Fruit fly (Drosophila melanogaster) whole organism, prepupa: Measurements from ENCODE around the gene dtn.

Experiments
- CG10631 ChIP-seq: fragments of 200-800 bp; sonication (Bioruptor generic); optimal IDR thresholded peaks from 2 replicates; lab custom pipeline; 2016; ENCODE audit warnings: missing biosample characterization, missing genetic modification characterization
- CG10669 ChIP-seq: fragments of 200-800 bp; sonication (Bioruptor generic); optimal IDR thresholded peaks from 3 replicates; lab custom pipeline; 2018; ENCODE audit warnings: missing biosample characterization, mild to moderate bottlenecking, missing genetic modification characterization, moderate library complexity
- CG11294 ChIP-seq: fragments of 200-800 bp; sonication (Bioruptor generic); IDR thresholded peaks from 2 replicates; pipeline ENCODE4 v1.3.6; 2022; ENCODE audit warnings: missing biosample characterization, missing genetic modification characterization
- CG11902 ChIP-seq: fragments of 200-800 bp; sonication (Bioruptor generic); optimal IDR thresholded peaks from 3 replicates; lab custom pipeline; 2016; ENCODE audit warnings: missing biosample characterization, missing genetic modification characterization
- CG15336 ChIP-seq: fragments of 200-800 bp; sonication (Bioruptor generic); IDR thresholded peaks from 2 replicates; pipeline ENCODE4 v1.3.6; 2022; ENCODE audit warnings: missing biosample characterization, missing genetic modification characterization
- CG16779 ChIP-seq: fragments of 200-800 bp; sonication (Bioruptor generic); optimal IDR thresholded peaks from 3 replicates; lab custom pipeline; 2017; ENCODE audit warnings: missing biosample characterization, mild to moderate bottlenecking, missing genetic modification characterization
- CG3032 ChIP-seq: fragments of 200-800 bp; optimal IDR thresholded peaks from 2 replicates; lab custom pipeline; 2019; ENCODE audit warnings: missing biosample characterization, mild to moderate bottlenecking, missing genetic modification characterization, moderate library complexity
- CG31627 ChIP-seq: fragments of 200-800 bp; sonication (Bioruptor generic); optimal IDR thresholded peaks from 3 replicates; lab custom pipeline; 2016; ENCODE audit warnings: missing biosample characterization, missing genetic modification characterization
- CG32006 ChIP-seq: fragments of 200-800 bp; sonication (Bioruptor generic); optimal IDR thresholded peaks from 3 replicates; lab custom pipeline; 2017; ENCODE audit warnings: missing biosample characterization, mild to moderate bottlenecking, missing genetic modification characterization
- CG3919 ChIP-seq: fragments of 200-800 bp; sonication (Bioruptor generic); optimal IDR thresholded peaks from 3 replicates; lab custom pipeline; 2016; ENCODE audit warnings: missing biosample characterization, missing genetic modification characterization
- CG4318 ChIP-seq: fragments of 200-800 bp; sonication (Bioruptor generic); optimal IDR thresholded peaks from 3 replicates; lab custom pipeline; 2017; ENCODE audit warnings: missing biosample characterization, mild to moderate bottlenecking, missing genetic modification characterization
- CG6163 ChIP-seq: fragments of 200-800 bp; sonication (Bioruptor generic); IDR thresholded peaks from 3 replicates; pipeline ENCODE4 v1.3.6; 2022; ENCODE audit warnings: missing biosample characterization, missing genetic modification characterization
- CG6276 ChIP-seq: fragments of 200-800 bp; sonication (Bioruptor generic); optimal IDR thresholded peaks from 2 replicates; lab custom pipeline; 2017; ENCODE audit warnings: missing biosample characterization, mild to moderate bottlenecking, missing genetic modification characterization
- CG6792 ChIP-seq: fragments of 200-800 bp; sonication (Bioruptor generic); optimal IDR thresholded peaks from 3 replicates; lab custom pipeline; 2016; ENCODE audit warnings: missing biosample characterization, missing genetic modification characterization
- CG7368 ChIP-seq: fragments of 200-800 bp; sonication (Bioruptor generic); optimal IDR thresholded peaks from 3 replicates; lab custom pipeline; 2016; ENCODE audit warnings: missing biosample characterization, missing genetic modification characterization
- CG8119 ChIP-seq: fragments of 200-800 bp; sonication (Bioruptor generic); IDR thresholded peaks from 3 replicates; pipeline ENCODE4 v1.3.6; 2022; ENCODE audit warnings: missing biosample characterization, missing genetic modification characterization
- CG8319 ChIP-seq: fragments of 200-800 bp; sonication (Bioruptor generic); optimal IDR thresholded peaks from 3 replicates; lab custom pipeline; 2016; ENCODE audit warnings: missing biosample characterization, missing genetic modification characterization
- CG9139 ChIP-seq: fragments of 200-800 bp; sonication (Bioruptor generic); optimal IDR thresholded peaks from 3 replicates; lab custom pipeline; 2017; ENCODE audit warnings: missing biosample characterization, mild to moderate bottlenecking, missing genetic modification characterization
- Eip75B ChIP-seq: fragments of 200-800 bp; sonication (Bioruptor generic); optimal IDR thresholded peaks from 3 replicates; lab custom pipeline; 2016; ENCODE audit warnings: missing biosample characterization, missing genetic modification characterization
- Eip78C ChIP-seq: fragments of 200-800 bp; sonication (Bioruptor generic); peaks from one replicate; lab custom pipeline; 2016; ENCODE audit warnings: missing biosample characterization, missing genetic modification characterization
- Ets21C ChIP-seq: fragments of 200-800 bp; sonication (Bioruptor generic); optimal IDR thresholded peaks from 3 replicates; lab custom pipeline; 2016; ENCODE audit warnings: missing biosample characterization, missing genetic modification characterization
- Gug ChIP-seq: fragments of 200-800 bp; sonication (Bioruptor generic); IDR thresholded peaks from 2 replicates; pipeline ENCODE4 v1.3.6; 2022; ENCODE audit warnings: missing biosample characterization, missing genetic modification characterization
- Hr38 ChIP-seq: sonication (Bioruptor generic); optimal IDR thresholded peaks from 2 replicates; lab custom pipeline; 2016; ENCODE audit warnings: missing biosample characterization, missing genetic modification characterization
- Hr39 ChIP-seq: fragments of 200-800 bp; sonication (Bioruptor generic); optimal IDR thresholded peaks from 2 replicates; lab custom pipeline; 2016; ENCODE audit warnings: missing biosample characterization, missing genetic modification characterization
- Hr4 ChIP-seq: fragments of 200-800 bp; sonication (Bioruptor generic); optimal IDR thresholded peaks from 3 replicates; lab custom pipeline; 2016; ENCODE audit warnings: missing biosample characterization, missing genetic modification characterization
- Lpt ChIP-seq: fragments of 200-800 bp; sonication (Bioruptor generic); optimal IDR thresholded peaks from 3 replicates; lab custom pipeline; 2016; ENCODE audit warnings: missing biosample characterization, missing genetic modification characterization
- Met ChIP-seq: fragments of 200-800 bp; sonication (Bioruptor generic); optimal IDR thresholded peaks from 3 replicates; lab custom pipeline; 2016; ENCODE audit warnings: missing biosample characterization, missing genetic modification characterization
- OdsH ChIP-seq: fragments of 200-800 bp; sonication (Bioruptor generic); optimal IDR thresholded peaks from 3 replicates; lab custom pipeline; 2016; ENCODE audit warnings: missing biosample characterization, missing genetic modification characterization
- Sox102F ChIP-seq: fragments of 200-800 bp; sonication (Bioruptor generic); optimal IDR thresholded peaks from 2 replicates; lab custom pipeline; 2016; ENCODE audit warnings: missing biosample characterization, mild to moderate bottlenecking, missing genetic modification characterization
- Sox14 ChIP-seq: fragments of 200-800 bp; sonication (Bioruptor generic); optimal IDR thresholded peaks from 3 replicates; lab custom pipeline; 2016; ENCODE audit warnings: missing biosample characterization, missing genetic modification characterization
- Sox15 ChIP-seq: fragments of 200-800 bp; sonication (Bioruptor generic); optimal IDR thresholded peaks from 3 replicates; lab custom pipeline; 2016; ENCODE audit warnings: missing biosample characterization, missing genetic modification characterization
- achi ChIP-seq: fragments of 200-800 bp; sonication (Bioruptor generic); optimal IDR thresholded peaks from 3 replicates; lab custom pipeline; 2016; ENCODE audit warnings: missing biosample characterization, missing genetic modification characterization
- cyc ChIP-seq: fragments of 200-800 bp; sonication (Bioruptor generic); optimal IDR thresholded peaks from 3 replicates; lab custom pipeline; 2016; ENCODE audit warnings: missing biosample characterization, missing genetic modification characterization
- dac ChIP-seq: fragments of 200-800 bp; sonication (Bioruptor generic); optimal IDR thresholded peaks from 2 replicates; lab custom pipeline; 2017; ENCODE audit warnings: missing biosample characterization, mild to moderate bottlenecking, missing genetic modification characterization
- eg ChIP-seq: fragments of 200-800 bp; sonication (Bioruptor generic); IDR thresholded peaks from 3 replicates; pipeline ENCODE4 v1.3.6; 2022; ENCODE audit warnings: missing biosample characterization, missing genetic modification characterization
- esn ChIP-seq: fragments of 200-800 bp; sonication (Bioruptor generic); optimal IDR thresholded peaks from 2 replicates; lab custom pipeline; 2016; ENCODE audit warnings: missing biosample characterization, mild to moderate bottlenecking, missing genetic modification characterization, moderate library complexity
- fd85E ChIP-seq: fragments of 200-800 bp; sonication (Bioruptor generic); optimal IDR thresholded peaks from 3 replicates; lab custom pipeline; 2016; ENCODE audit warnings: missing biosample characterization, missing genetic modification characterization
- fkh ChIP-seq: fragments of 200-800 bp; sonication (Bioruptor generic); optimal IDR thresholded peaks from 3 replicates; lab custom pipeline; 2017; ENCODE audit warnings: missing biosample characterization, mild to moderate bottlenecking, missing genetic modification characterization, moderate library complexity
- lz ChIP-seq: fragments of 200-800 bp; sonication (Bioruptor generic); optimal IDR thresholded peaks from 3 replicates; lab custom pipeline; 2016; ENCODE audit warnings: missing biosample characterization, missing genetic modification characterization
- net ChIP-seq: fragments of 200-800 bp; sonication (Bioruptor generic); optimal IDR thresholded peaks from 3 replicates; lab custom pipeline; 2016; ENCODE audit warnings: missing biosample characterization, missing genetic modification characterization
- pdm3 ChIP-seq: fragments of 200-800 bp; sonication (Bioruptor generic); optimal IDR thresholded peaks from 3 replicates; lab custom pipeline; 2016; ENCODE audit warnings: missing biosample characterization, missing genetic modification characterization
- spab ChIP-seq: fragments of 200-800 bp; sonication (Bioruptor generic); optimal IDR thresholded peaks from 2 replicates; lab custom pipeline; 2017; ENCODE audit warnings: missing biosample characterization, mild to moderate bottlenecking, missing genetic modification characterization, missing genetic modification reagents
- ss ChIP-seq, 2 experiments: fragments of 200-800 bp; sonication (Bioruptor generic); optimal IDR thresholded peaks; 2 replicates in 1 of 2; 3 replicates in 1 of 2; lab custom pipeline; 2017 to 2018; ENCODE audit warnings: mild to moderate bottlenecking in 2 of 2, missing biosample characterization in 2 of 2, missing genetic modification characterization in 2 of 2, moderate library complexity in 1 of 2
- svp ChIP-seq: fragments of 200-800 bp; sonication (Bioruptor generic); peaks from one replicate; lab custom pipeline; 2016; ENCODE audit warnings: missing biosample characterization, missing genetic modification characterization
- topi ChIP-seq: fragments of 200-800 bp; sonication (Bioruptor generic); optimal IDR thresholded peaks from 3 replicates; lab custom pipeline; 2016; ENCODE audit warnings: missing biosample characterization, missing genetic modification characterization
- vri ChIP-seq: fragments of 200-800 bp; sonication (Bioruptor generic); optimal IDR thresholded peaks from 3 replicates; lab custom pipeline; 2016; ENCODE audit warnings: missing biosample characterization, mild to moderate bottlenecking, missing genetic modification characterization

Gene dtn

DNA sequence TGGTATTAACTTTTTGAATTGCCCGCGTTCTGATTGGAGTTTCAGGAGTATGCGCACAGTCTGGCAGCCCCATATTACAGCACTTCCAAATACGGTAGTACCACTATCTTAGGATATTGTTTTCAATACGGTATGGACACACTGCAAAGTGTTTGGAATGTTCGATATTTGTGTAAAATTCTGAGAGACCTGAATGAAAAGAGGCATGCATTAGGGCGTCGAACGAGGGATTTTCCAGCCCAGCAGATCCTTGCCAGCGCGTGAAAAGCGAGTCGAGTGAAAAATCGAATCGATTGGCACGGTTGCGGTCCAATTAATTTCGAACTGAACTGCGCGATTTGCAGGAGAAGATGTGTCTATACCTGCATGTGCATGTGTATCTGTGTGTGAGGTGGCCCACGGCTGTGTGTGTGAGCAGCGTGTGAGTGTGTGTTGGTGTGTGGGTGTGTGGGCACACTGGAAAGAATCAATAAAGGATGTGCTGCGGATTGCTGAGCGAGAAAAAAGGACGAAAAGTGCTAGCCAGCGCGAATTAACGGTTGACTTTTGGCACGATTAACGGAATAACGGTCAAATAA, at the start of gene dtn:
TSS of gene dtn (plus strand) at position 176 of the 578 bp plus-strand sequence.
- no peak for TF ChIP-seq CG16779 (tag; lab: Kevin White, UChicago)
- TF ChIP-seq CG8119 = peak; percentile 17; the same call in 1 of the 3 replicates

DNA sequence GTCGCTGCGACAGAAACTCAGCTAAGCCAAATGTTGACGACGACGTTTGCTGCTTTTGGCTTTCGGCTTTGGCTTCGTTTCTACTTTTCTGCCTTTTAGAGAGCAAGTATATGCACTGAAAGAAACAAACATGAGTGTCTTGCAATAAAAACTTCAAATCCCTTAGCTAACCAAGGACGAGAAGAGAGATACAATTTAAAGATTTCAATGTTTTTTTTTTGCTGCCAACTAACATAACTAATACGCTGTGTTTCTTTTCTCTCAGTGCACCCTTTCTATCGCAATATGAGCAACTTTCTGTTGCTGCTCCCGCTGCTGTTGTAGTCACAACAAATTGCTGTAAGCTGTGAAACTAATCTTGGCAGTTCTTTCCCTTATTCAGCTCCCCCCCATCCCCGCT, 46.0 kb upstream of the dtn start:
- TF ChIP-seq CG11294 (GFP tag; lab: Robert Waterston, UW) (peak; percentile 28; the same call in 1 of the 2 replicates), Eip78C (GFP tag; lab: Kevin White, UChicago) (peak; percentile 29), CG4318 (GFP tag; lab: Kevin White, UChicago) (no peak), CG8319 (GFP tag; lab: Kevin White, UChicago) (no peak), Sox15 (no peak), CG15336 (GFP tag; lab: Robert Waterston, UW) (0 out of 2 replicates have a peak, but pooled peaks have one; percentile 22), OdsH (GFP tag; lab: Kevin White, UChicago) (peak; percentile 9), esn (GFP tag; lab: Kevin White, UChicago) (no peak), CG9139 (GFP tag; lab: Kevin White, UChicago) (no peak), Eip75B (GFP tag; lab: Kevin White, UChicago) (no peak), vri (no peak), topi (GFP tag; lab: Kevin White, UChicago) (no peak), Ets21C (no peak), CG10631 (GFP tag; lab: Kevin White, UChicago) (peak; percentile 2), Hr39 (GFP tag; lab: Kevin White, UChicago) (peak; percentile 4), Sox102F (GFP tag; lab: Kevin White, UChicago) (no peak), Hr4 (GFP tag; lab: Kevin White, UChicago) (peak; percentile 34), CG10669 (GFP tag; lab: Kevin White, UChicago) (peak; percentile 8), CG3919 (GFP tag; lab: Kevin White, UChicago) (peak; percentile 18), Hr38 (GFP tag; lab: Kevin White, UChicago) (no peak), cyc (GFP tag; lab: Kevin White, UChicago) (no peak), spab (no peak), lz (GFP tag; lab: Kevin White, UChicago) (no peak), net (GFP tag; lab: Kevin White, UChicago) (no peak), CG31627 (peak; percentile 7), CG6163 (peak; percentile 54; the same call in 1 of the 3 replicates), ss (GFP tag; optimal IDR thresholded peaks at IDR 0.05; lab: Kevin White, UChicago) (no peak), CG8119 (no peak), Gug (GFP tag; lab: Robert Waterston, UW) (peak; percentile 45), fd85E (GFP tag; lab: Kevin White, UChicago) (no peak), CG32006 (peak; percentile 18), achi (no peak), CG3032 (tag; lab: Kevin White, UChicago) (no peak), pdm3 (GFP tag; lab: Kevin White, UChicago) (peak; percentile 17), CG6792 (GFP tag; lab: Kevin White, UChicago) (no peak), eg (peak; percentile 54; the same call in 1 of the 3 replicates), svp (GFP tag; lab: Kevin White, UChicago) (peak; percentile 50), CG6276 (GFP tag; lab: Kevin White, UChicago) (no peak)

DNA sequence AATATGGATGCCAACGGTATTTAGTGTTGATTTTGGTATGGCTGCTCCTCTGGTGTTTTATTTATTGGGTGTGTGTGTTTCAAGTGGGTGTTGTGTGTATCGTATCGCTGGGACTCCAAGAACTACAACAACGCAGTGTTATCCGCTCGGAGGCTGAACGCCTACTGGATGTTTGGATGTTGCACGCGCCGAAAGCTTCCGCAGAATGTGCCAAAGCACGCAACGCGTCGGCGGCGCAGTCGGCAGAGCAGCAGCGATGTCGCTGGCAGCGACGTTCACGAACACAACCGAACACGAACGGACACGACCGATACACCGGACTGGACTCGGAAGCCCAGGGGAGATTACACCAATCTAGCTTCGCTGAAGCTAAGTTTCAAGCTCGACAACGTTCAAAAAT, 33.1 kb upstream of the dtn start, which contains the start of gene Ca-alpha1T:
TSS of gene Ca-alpha1T (minus strand) at position 152 of the 400 bp plus-strand sequence.
- TF ChIP-seq fkh (GFP tag; lab: Kevin White, UChicago) (no peak), fd85E (GFP tag; lab: Kevin White, UChicago) (no peak), topi (GFP tag; lab: Kevin White, UChicago) (no peak), CG7368 (no peak), CG15336 (GFP tag; lab: Robert Waterston, UW) (no peak), dac (no peak), achi (no peak), spab (no peak), CG6163 (no peak), Met (GFP tag; lab: Kevin White, UChicago) (no peak), Lpt (no peak), CG11902 (no peak), Sox15 (no peak), Sox14 (GFP tag; lab: Kevin White, UChicago) (no peak)
- TF ChIP-seq, all 60 proteins: peak for 0
